Fruit fly (Drosophila melanogaster) whole organism, prepupa: ENCODE measurements around the gene Rab9Db.

Experiments used
- CG11294 ChIP-seq: fragments of 200-800 bp; sonication (Bioruptor generic); IDR thresholded peaks from 2 replicates; pipeline ENCODE4 v1.3.6; 2022; ENCODE audit warnings: missing biosample characterization, missing genetic modification characterization
- CG15336 ChIP-seq: fragments of 200-800 bp; sonication (Bioruptor generic); IDR thresholded peaks from 2 replicates; pipeline ENCODE4 v1.3.6; 2022; ENCODE audit warnings: missing biosample characterization, missing genetic modification characterization
- CG1621 ChIP-seq: fragments of 200-800 bp; sonication (Bioruptor generic); optimal IDR thresholded peaks from 3 replicates; lab custom pipeline; 2018; ENCODE audit warnings: missing biosample characterization, mild to moderate bottlenecking, missing genetic modification characterization
- CG3032 ChIP-seq: fragments of 200-800 bp; optimal IDR thresholded peaks from 2 replicates; lab custom pipeline; 2019; ENCODE audit warnings: missing biosample characterization, mild to moderate bottlenecking, missing genetic modification characterization, moderate library complexity
- CG32006 ChIP-seq: fragments of 200-800 bp; sonication (Bioruptor generic); optimal IDR thresholded peaks from 3 replicates; lab custom pipeline; 2017; ENCODE audit warnings: missing biosample characterization, mild to moderate bottlenecking, missing genetic modification characterization
- CG34406 ChIP-seq: fragments of 200-800 bp; sonication (Bioruptor generic); optimal IDR thresholded peaks from 3 replicates; lab custom pipeline; 2016; ENCODE audit warnings: missing biosample characterization, missing genetic modification characterization
- CG3919 ChIP-seq: fragments of 200-800 bp; sonication (Bioruptor generic); optimal IDR thresholded peaks from 3 replicates; lab custom pipeline; 2016; ENCODE audit warnings: missing biosample characterization, missing genetic modification characterization
- CG6163 ChIP-seq: fragments of 200-800 bp; sonication (Bioruptor generic); IDR thresholded peaks from 3 replicates; pipeline ENCODE4 v1.3.6; 2022; ENCODE audit warnings: missing biosample characterization, missing genetic modification characterization
- CG6276 ChIP-seq: fragments of 200-800 bp; sonication (Bioruptor generic); optimal IDR thresholded peaks from 2 replicates; lab custom pipeline; 2017; ENCODE audit warnings: missing biosample characterization, mild to moderate bottlenecking, missing genetic modification characterization
- CG6792 ChIP-seq: fragments of 200-800 bp; sonication (Bioruptor generic); optimal IDR thresholded peaks from 3 replicates; lab custom pipeline; 2016; ENCODE audit warnings: missing biosample characterization, missing genetic modification characterization
- CG6808 ChIP-seq: fragments of 200-800 bp; sonication (Bioruptor generic); optimal IDR thresholded peaks from 3 replicates; lab custom pipeline; 2017; ENCODE audit warnings: missing biosample characterization, missing genetic modification characterization, mild to moderate bottlenecking, moderate library complexity, missing genetic modification reagents
- CG6854 ChIP-seq: fragments of 200-800 bp; sonication (Bioruptor generic); optimal IDR thresholded peaks from 2 replicates; lab custom pipeline; 2017; ENCODE audit warnings: missing biosample characterization, mild to moderate bottlenecking, missing genetic modification characterization
- CG7368 ChIP-seq: fragments of 200-800 bp; sonication (Bioruptor generic); optimal IDR thresholded peaks from 3 replicates; lab custom pipeline; 2016; ENCODE audit warnings: missing biosample characterization, missing genetic modification characterization
- CG8119 ChIP-seq: fragments of 200-800 bp; sonication (Bioruptor generic); IDR thresholded peaks from 3 replicates; pipeline ENCODE4 v1.3.6; 2022; ENCODE audit warnings: missing biosample characterization, missing genetic modification characterization
- CG8319 ChIP-seq: fragments of 200-800 bp; sonication (Bioruptor generic); optimal IDR thresholded peaks from 3 replicates; lab custom pipeline; 2016; ENCODE audit warnings: missing biosample characterization, missing genetic modification characterization
- CG8632 ChIP-seq: fragments of 200-800 bp; sonication (Bioruptor generic); optimal IDR thresholded peaks from 3 replicates; lab custom pipeline; 2016; ENCODE audit warnings: missing biosample characterization, missing genetic modification characterization
- Eip75B ChIP-seq: fragments of 200-800 bp; sonication (Bioruptor generic); optimal IDR thresholded peaks from 3 replicates; lab custom pipeline; 2016; ENCODE audit warnings: missing biosample characterization, missing genetic modification characterization
- Eip93F ChIP-seq: fragments of 200-800 bp; sonication (Bioruptor generic); optimal IDR thresholded peaks from 2 replicates; lab custom pipeline; 2016; ENCODE audit warnings: missing biosample characterization, mild to moderate bottlenecking, missing genetic modification characterization
- Ets21C ChIP-seq: fragments of 200-800 bp; sonication (Bioruptor generic); optimal IDR thresholded peaks from 3 replicates; lab custom pipeline; 2016; ENCODE audit warnings: missing biosample characterization, missing genetic modification characterization
- Gug ChIP-seq: fragments of 200-800 bp; sonication (Bioruptor generic); IDR thresholded peaks from 2 replicates; pipeline ENCODE4 v1.3.6; 2022; ENCODE audit warnings: missing biosample characterization, missing genetic modification characterization
- Hr38 ChIP-seq: sonication (Bioruptor generic); optimal IDR thresholded peaks from 2 replicates; lab custom pipeline; 2016; ENCODE audit warnings: missing biosample characterization, missing genetic modification characterization
- Hr4 ChIP-seq: fragments of 200-800 bp; sonication (Bioruptor generic); optimal IDR thresholded peaks from 3 replicates; lab custom pipeline; 2016; ENCODE audit warnings: missing biosample characterization, missing genetic modification characterization
- Lpt ChIP-seq: fragments of 200-800 bp; sonication (Bioruptor generic); optimal IDR thresholded peaks from 3 replicates; lab custom pipeline; 2016; ENCODE audit warnings: missing biosample characterization, missing genetic modification characterization
- Met ChIP-seq: fragments of 200-800 bp; sonication (Bioruptor generic); optimal IDR thresholded peaks from 3 replicates; lab custom pipeline; 2016; ENCODE audit warnings: missing biosample characterization, missing genetic modification characterization
- OdsH ChIP-seq: fragments of 200-800 bp; sonication (Bioruptor generic); optimal IDR thresholded peaks from 3 replicates; lab custom pipeline; 2016; ENCODE audit warnings: missing biosample characterization, missing genetic modification characterization
- achi ChIP-seq: fragments of 200-800 bp; sonication (Bioruptor generic); optimal IDR thresholded peaks from 3 replicates; lab custom pipeline; 2016; ENCODE audit warnings: missing biosample characterization, missing genetic modification characterization
- dac ChIP-seq: fragments of 200-800 bp; sonication (Bioruptor generic); optimal IDR thresholded peaks from 2 replicates; lab custom pipeline; 2017; ENCODE audit warnings: missing biosample characterization, mild to moderate bottlenecking, missing genetic modification characterization
- dsx ChIP-seq: fragments of 200-800 bp; optimal IDR thresholded peaks from 3 replicates; lab custom pipeline; 2019; ENCODE audit warnings: missing biosample characterization, mild to moderate bottlenecking, missing genetic modification characterization, moderate library complexity; ENCODE audit not compliant: poor library complexity, severe bottlenecking
- eg ChIP-seq: fragments of 200-800 bp; sonication (Bioruptor generic); IDR thresholded peaks from 3 replicates; pipeline ENCODE4 v1.3.6; 2022; ENCODE audit warnings: missing biosample characterization, missing genetic modification characterization
- fkh ChIP-seq: fragments of 200-800 bp; sonication (Bioruptor generic); optimal IDR thresholded peaks from 3 replicates; lab custom pipeline; 2017; ENCODE audit warnings: missing biosample characterization, mild to moderate bottlenecking, missing genetic modification characterization, moderate library complexity
- lz ChIP-seq: fragments of 200-800 bp; sonication (Bioruptor generic); optimal IDR thresholded peaks from 3 replicates; lab custom pipeline; 2016; ENCODE audit warnings: missing biosample characterization, missing genetic modification characterization
- net ChIP-seq: fragments of 200-800 bp; sonication (Bioruptor generic); optimal IDR thresholded peaks from 3 replicates; lab custom pipeline; 2016; ENCODE audit warnings: missing biosample characterization, missing genetic modification characterization
- pdm3 ChIP-seq: fragments of 200-800 bp; sonication (Bioruptor generic); optimal IDR thresholded peaks from 3 replicates; lab custom pipeline; 2016; ENCODE audit warnings: missing biosample characterization, missing genetic modification characterization
- salr ChIP-seq, 2 experiments: fragments of 200-800 bp; sonication (Bioruptor generic); optimal IDR thresholded peaks; 3 replicates each; lab custom pipeline; 2016 to 2018; ENCODE audit warnings: missing biosample characterization in 2 of 2, missing genetic modification characterization in 2 of 2, mild to moderate bottlenecking in 1 of 2
- spab ChIP-seq: fragments of 200-800 bp; sonication (Bioruptor generic); optimal IDR thresholded peaks from 2 replicates; lab custom pipeline; 2017; ENCODE audit warnings: missing biosample characterization, mild to moderate bottlenecking, missing genetic modification characterization, missing genetic modification reagents
- svp ChIP-seq: fragments of 200-800 bp; sonication (Bioruptor generic); peaks from one replicate; lab custom pipeline; 2016; ENCODE audit warnings: missing biosample characterization, missing genetic modification characterization
- vri ChIP-seq: fragments of 200-800 bp; sonication (Bioruptor generic); optimal IDR thresholded peaks from 3 replicates; lab custom pipeline; 2016; ENCODE audit warnings: missing biosample characterization, mild to moderate bottlenecking, missing genetic modification characterization

The Rab9Db gene

dm6 chrX:10580459-10581103 lies 42.4 kb downstream of the Rab9Db start (continued):
- TF ChIP-seq vri (GFP tag; lab: Kevin White, UChicago) (no peak), Ets21C (GFP tag; lab: Kevin White, UChicago) (no peak), dac (GFP tag; lab: Kevin White, UChicago) (no peak), CG34406 (peak; percentile 33), CG6854 (GFP tag; lab: Kevin White, UChicago) (no peak), CG6792 (GFP tag; lab: Kevin White, UChicago) (peak; percentile 3), CG15336 (no peak), CG6163 (peak; percentile 35; the same call in 1 of the 3 replicates), CG3919 (GFP tag; lab: Kevin White, UChicago) (peak; percentile 31), CG3032 (tag; lab: Kevin White, UChicago) (peak; percentile 43), fkh (no peak), OdsH (GFP tag; lab: Kevin White, UChicago) (peak; percentile 31), CG32006 (GFP tag; lab: Kevin White, UChicago) (peak; percentile 20), pdm3 (peak; percentile 34), Met (GFP tag; lab: Kevin White, UChicago) (no peak), Eip75B (GFP tag; lab: Kevin White, UChicago) (no peak), dsx (GFP tag; lab: Kevin White, UChicago) (peak; percentile 15), salr (GFP tag; optimal IDR thresholded peaks at IDR 0.05; lab: Kevin White, UChicago) (peak in 1 of 2 experiments; percentile 19), lz (GFP tag; lab: Kevin White, UChicago) (peak; percentile 1), CG8632 (GFP tag; lab: Kevin White, UChicago) (peak; percentile 23), CG11294 (no peak), CG8319 (no peak), svp (GFP tag; lab: Kevin White, UChicago) (peak; percentile 98)

dm6 chrX:10579569-10579968 lies 43.5 kb downstream of the Rab9Db start:
- TF ChIP-seq eg (GFP tag; lab: Robert Waterston, UW), result 0 out of 3 replicates have a peak, but pooled peaks have one; percentile 9
- no peak for TF ChIP-seq CG6854 (GFP tag; lab: Kevin White, UChicago)

dm6 chrX:10577773-10578172 lies 45.3 kb downstream of the Rab9Db start:
- TF ChIP-seq CG7368, result no peak
- no peak for TF ChIP-seq fkh
- no peak for TF ChIP-seq CG1621 (tag; lab: Kevin White, UChicago)
- TF ChIP-seq CG6276 (GFP tag; lab: Kevin White, UChicago), result peak; percentile 64
- TF ChIP-seq CG8632 (GFP tag; lab: Kevin White, UChicago), result no peak
- no peak for TF ChIP-seq CG6808 (GFP tag; lab: Kevin White, UChicago)
- no peak for TF ChIP-seq CG6792 (GFP tag; lab: Kevin White, UChicago)
- TF ChIP-seq spab (GFP tag; lab: Kevin White, UChicago), result no peak
- TF ChIP-seq net (GFP tag; lab: Kevin White, UChicago), result peak; percentile 0
- TF ChIP-seq Gug (GFP tag; lab: Robert Waterston, UW), result 0 out of 2 replicates have a peak, but pooled peaks have one; percentile 41
- TF ChIP-seq CG8119, result peak; percentile 80
- TF ChIP-seq CG6163, result peak; percentile 63; the same call in 2 of the 3 replicates
- TF ChIP-seq achi (GFP tag; lab: Kevin White, UChicago), result no peak
- peak; percentile 1 for TF ChIP-seq svp (GFP tag; lab: Kevin White, UChicago)
- no peak for TF ChIP-seq Eip93F (GFP tag; lab: Kevin White, UChicago)
- no peak for TF ChIP-seq Hr38 (GFP tag; lab: Kevin White, UChicago)
- TF ChIP-seq Lpt (GFP tag; lab: Kevin White, UChicago), result peak; percentile 40
- TF ChIP-seq eg (GFP tag; lab: Robert Waterston, UW), result peak; percentile 89
- no peak for TF ChIP-seq Hr4 (GFP tag; lab: Kevin White, UChicago)
- peak; percentile 79 for TF ChIP-seq CG15336
- no peak for TF ChIP-seq dac (GFP tag; lab: Kevin White, UChicago)
